Fruit fly (Drosophila melanogaster): ENCODE data around the gene whe.

whe gene

DNA sequence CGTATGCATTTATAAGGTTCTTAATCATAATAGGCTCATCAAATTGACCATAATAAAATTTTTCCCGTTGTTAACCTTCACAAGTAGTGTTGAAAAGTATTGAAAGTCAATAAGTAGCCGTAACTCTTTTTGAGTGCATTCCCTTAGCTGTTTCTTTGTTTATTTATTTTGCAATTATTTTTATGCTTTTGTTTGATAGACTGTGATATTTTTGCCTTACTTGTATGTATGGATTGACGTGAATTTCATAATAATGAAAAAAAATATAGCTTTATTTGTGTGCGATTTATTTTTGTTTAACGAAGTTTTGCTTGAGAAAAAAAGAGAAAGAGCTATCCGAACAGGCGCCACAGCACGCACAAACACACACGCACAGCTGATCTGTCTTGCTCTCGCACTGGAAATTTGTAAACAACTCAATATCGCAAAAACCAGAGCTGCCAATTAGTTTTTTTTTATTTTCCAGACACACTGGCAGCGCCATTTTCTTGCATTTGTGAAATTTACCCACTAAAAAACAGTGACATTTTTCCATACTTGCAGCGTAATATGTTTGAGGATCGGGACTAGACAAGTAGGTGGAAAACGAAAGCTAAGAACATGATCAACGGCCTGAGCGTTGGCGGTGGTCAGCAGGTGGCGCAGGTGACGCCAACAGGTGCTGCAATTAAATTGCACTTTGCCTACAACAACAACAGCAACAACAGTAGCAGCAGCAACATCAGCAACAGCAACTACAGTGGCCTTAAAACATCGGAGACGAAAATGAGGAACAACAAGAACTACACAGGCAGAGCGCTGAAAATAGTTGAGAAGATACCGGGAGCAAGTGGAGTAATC is 33.2 kb downstream of the whe start:
- TF ChIP-seq h (GFP tag; optimal IDR thresholded peaks at IDR 0.05): no peak
- TF ChIP-seq usp (GFP tag; optimal IDR thresholded peaks at IDR 0.05): no peak
- no peak for TF ChIP-seq Rel (GFP tag; optimal IDR thresholded peaks at IDR 0.05)
- peak; percentile 83 for TF ChIP-seq Rel (tag; optimal IDR thresholded peaks at IDR 0.05)
- no peak for TF ChIP-seq foxo (GFP tag; optimal IDR thresholded peaks at IDR 0.05)
- TF ChIP-seq OdsH (GFP tag; optimal IDR thresholded peaks at IDR 0.05): peak; percentile 12
- no peak for TF ChIP-seq Abd-B (GFP tag; optimal IDR thresholded peaks at IDR 0.05)
- peak; percentile 1 for TF ChIP-seq rgr (GFP tag; optimal IDR thresholded peaks at IDR 0.05)
- TF ChIP-seq tai (GFP tag; optimal IDR thresholded peaks at IDR 0.05): peak; percentile 28
- no peak for TF ChIP-seq Hr78 (GFP tag; optimal IDR thresholded peaks at IDR 0.05)
- TF ChIP-seq woc (GFP tag; optimal IDR thresholded peaks at IDR 0.05): no peak
- no peak for TF ChIP-seq Sp1 (GFP tag; optimal IDR thresholded peaks at IDR 0.05)

DNA sequence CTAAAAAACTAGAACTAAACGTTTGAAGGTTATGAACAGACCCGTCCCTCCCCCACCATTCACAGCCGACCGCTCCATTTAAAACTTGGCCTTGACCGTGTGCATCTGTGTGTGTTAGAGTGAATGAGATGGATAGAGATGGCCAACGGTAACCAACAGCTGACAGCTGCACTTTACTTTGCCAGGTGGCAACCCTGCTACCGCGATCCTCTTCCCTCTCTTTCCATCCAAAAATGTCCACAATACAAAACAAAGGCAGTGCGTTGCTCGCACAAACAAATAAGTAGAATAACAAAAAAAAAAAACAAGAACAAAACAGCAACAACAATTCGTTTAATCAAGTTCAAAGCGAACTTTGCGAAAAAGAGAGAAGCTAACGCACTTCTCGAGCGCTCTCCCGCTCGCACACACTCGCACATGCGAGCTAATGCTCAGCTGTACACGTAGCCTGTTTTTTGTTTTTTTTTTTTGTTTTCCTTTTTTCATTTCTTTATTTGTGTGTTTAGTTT is 34.1 kb downstream of the whe start:
- TF ChIP-seq Hr78 (GFP tag; optimal IDR thresholded peaks at IDR 0.05) (no peak), jim (GFP tag; optimal IDR thresholded peaks at IDR 0.05) (peak; percentile 72), brk (GFP tag; optimal IDR thresholded peaks at IDR 0.05) (no peak), br (GFP tag; optimal IDR thresholded peaks at IDR 0.05) (peak; percentile 2), Dif (GFP tag; optimal IDR thresholded peaks at IDR 0.05; ENCODE audit: partially characterized antibody) (peak; percentile 26), rgr (GFP tag; optimal IDR thresholded peaks at IDR 0.05) (peak; percentile 4), woc (GFP tag; optimal IDR thresholded peaks at IDR 0.05) (no peak), Rel (GFP tag; optimal IDR thresholded peaks at IDR 0.05) (no peak), Rel (tag; optimal IDR thresholded peaks at IDR 0.05) (peak; percentile 5), CrebA (GFP tag; optimal IDR thresholded peaks at IDR 0.05; ENCODE audit: borderline replicate concordance) (peak; percentile 90), h (GFP tag; optimal IDR thresholded peaks at IDR 0.05) (peak; percentile 37), Hr83 (GFP tag; optimal IDR thresholded peaks at IDR 0.05; ENCODE audit: poor library complexity, severe bottlenecking) (peak; percentile 20), OdsH (GFP tag; optimal IDR thresholded peaks at IDR 0.05) (peak; percentile 7)

- peak; percentile 93 for TF ChIP-seq tai (GFP tag; optimal IDR thresholded peaks at IDR 0.05)
- peak; percentile 14 for TF ChIP-seq Hr83 (GFP tag; optimal IDR thresholded peaks at IDR 0.05; ENCODE audit: poor library complexity, severe bottlenecking)
- TF ChIP-seq HLH106 (tag; optimal IDR thresholded peaks at IDR 0.05): peak; percentile 98
- peak; percentile 96 for TF ChIP-seq Hnf4 (GFP tag; optimal IDR thresholded peaks at IDR 0.05)
- peak; percentile 92 for TF ChIP-seq brk (GFP tag; optimal IDR thresholded peaks at IDR 0.05)
- TF ChIP-seq woc (GFP tag; optimal IDR thresholded peaks at IDR 0.05): peak; percentile 96
- peak; percentile 98 for TF ChIP-seq OdsH (GFP tag; optimal IDR thresholded peaks at IDR 0.05)
- TF ChIP-seq br (GFP tag; optimal IDR thresholded peaks at IDR 0.05): peak; percentile 99
- no peak for TF ChIP-seq CrebA (GFP tag; optimal IDR thresholded peaks at IDR 0.05; ENCODE audit: borderline replicate concordance)
- peak; percentile 23 for TF ChIP-seq jim (GFP tag; optimal IDR thresholded peaks at IDR 0.05)
- peak; percentile 26 for TF ChIP-seq Dif (GFP tag; optimal IDR thresholded peaks at IDR 0.05; ENCODE audit: partially characterized antibody)
- TF ChIP-seq Abd-B (GFP tag; optimal IDR thresholded peaks at IDR 0.05): no peak
- peak; percentile 91 for TF ChIP-seq CG32264 (GFP tag; optimal IDR thresholded peaks at IDR 0.05)
- TF ChIP-seq Mio (GFP tag; optimal IDR thresholded peaks at IDR 0.05): peak; percentile 80
- no peak for TF ChIP-seq Vsx2 (GFP tag; optimal IDR thresholded peaks at IDR 0.05; ENCODE audit: partially characterized antibody)
- peak; percentile 99 for TF ChIP-seq h (GFP tag; optimal IDR thresholded peaks at IDR 0.05)
- no peak for TF ChIP-seq dl (GFP tag; optimal IDR thresholded peaks at IDR 0.05; ENCODE audit: insufficient read depth in 1 of 2, partially characterized antibody in 2 of 2)
- TF ChIP-seq Hr78 (GFP tag; optimal IDR thresholded peaks at IDR 0.05): no peak
- peak; percentile 98 for TF ChIP-seq ey (GFP tag; optimal IDR thresholded peaks at IDR 0.05)
- TF ChIP-seq GATAd (GFP tag; optimal IDR thresholded peaks at IDR 0.05): peak; percentile 68
- TF ChIP-seq dsf (GFP tag; optimal IDR thresholded peaks at IDR 0.05; ENCODE audit: borderline replicate concordance): peak; percentile 78
- TF ChIP-seq pan (optimal IDR thresholded peaks at IDR 0.05): no peak
- TF ChIP-seq Sp1 (GFP tag; optimal IDR thresholded peaks at IDR 0.05): peak; percentile 99
- TF ChIP-seq sv (GFP tag; optimal IDR thresholded peaks at IDR 0.05): peak; percentile 95
- peak; percentile 95 for TF ChIP-seq psq (GFP tag; optimal IDR thresholded peaks at IDR 0.05)
- TF ChIP-seq foxo (GFP tag; optimal IDR thresholded peaks at IDR 0.05): peak; percentile 84 to 99
- TF ChIP-seq usp (GFP tag; optimal IDR thresholded peaks at IDR 0.05): no peak
- peak; percentile 98 for TF ChIP-seq rgr (GFP tag; optimal IDR thresholded peaks at IDR 0.05)
- peak; percentile 92 for TF ChIP-seq Jra (GFP tag; optimal IDR thresholded peaks at IDR 0.05)
- TF ChIP-seq dmrt93B (GFP tag; optimal IDR thresholded peaks at IDR 0.05): peak; percentile 98
- TF ChIP-seq Myc (optimal IDR thresholded peaks at IDR 0.05): no peak
- TF ChIP-seq lola (GFP tag; optimal IDR thresholded peaks at IDR 0.05): no peak
- peak; percentile 95 for TF ChIP-seq sage (GFP tag; optimal IDR thresholded peaks at IDR 0.05)
- peak; percentile 94 for TF ChIP-seq Rel (GFP tag; optimal IDR thresholded peaks at IDR 0.05)
- peak; percentile 90 for TF ChIP-seq Rel (tag; optimal IDR thresholded peaks at IDR 0.05)
- peak; percentile 99 for TF ChIP-seq fru (GFP tag; optimal IDR thresholded peaks at IDR 0.05)
- peak; percentile 99 for TF ChIP-seq CG9705 (GFP tag; optimal IDR thresholded peaks at IDR 0.05)
- TF ChIP-seq N (GFP tag; optimal IDR thresholded peaks at IDR 0.05): no peak
- TF ChIP-seq Dfd (GFP tag; optimal IDR thresholded peaks at IDR 0.05): peak; percentile 83
Measured at dm6 chrX:21367363-21368072, 35.1 kb downstream of the whe start.
